Fruit fly (Drosophila melanogaster): ENCODE results near the gene Mur89F.

DNA sequence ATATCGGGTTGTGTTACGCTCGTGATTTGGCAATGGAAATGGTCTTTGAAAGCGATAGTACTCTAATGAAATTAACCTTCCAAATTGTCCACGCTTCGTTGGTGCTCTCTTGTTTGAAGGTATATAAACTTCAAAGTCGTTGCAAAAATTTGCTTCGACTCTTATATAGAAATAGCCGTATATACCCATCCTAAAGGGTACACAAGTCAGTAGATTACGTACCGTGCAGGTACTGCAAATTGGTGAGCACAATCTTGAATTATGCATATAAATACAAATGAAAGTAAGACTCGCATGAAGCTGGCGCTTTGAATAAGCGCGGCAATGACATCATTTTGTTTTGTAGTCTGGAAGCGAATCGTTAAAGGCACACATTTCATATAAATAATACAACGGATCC is 85.7 kb downstream of the Mur89F start:
- TF ChIP-seq Hr78 (GFP tag; optimal IDR thresholded peaks at IDR 0.05) (no peak), Dfd (GFP tag; optimal IDR thresholded peaks at IDR 0.05) (no peak), fru (GFP tag; optimal IDR thresholded peaks at IDR 0.05) (peak; percentile 58), usp (GFP tag; optimal IDR thresholded peaks at IDR 0.05) (no peak), N (GFP tag; optimal IDR thresholded peaks at IDR 0.05) (no peak), psq (GFP tag; optimal IDR thresholded peaks at IDR 0.05) (no peak), Abd-B (GFP tag; optimal IDR thresholded peaks at IDR 0.05) (no peak), ey (GFP tag; optimal IDR thresholded peaks at IDR 0.05) (peak; percentile 62), jim (GFP tag; optimal IDR thresholded peaks at IDR 0.05) (no peak), Jra (GFP tag; optimal IDR thresholded peaks at IDR 0.05) (no peak), br (GFP tag; optimal IDR thresholded peaks at IDR 0.05) (peak; percentile 68), pan (optimal IDR thresholded peaks at IDR 0.05) (no peak), woc (GFP tag; optimal IDR thresholded peaks at IDR 0.05) (peak; percentile 8)
